Fruit fly (Drosophila melanogaster) whole organism, embryonic: Measurements from ENCODE around the gene trus.

ENCODE experiments used
- Adf1 ChIP-seq: fragments of 200-800 bp; sonication (Bioruptor generic); IDR thresholded peaks from 2 replicates; pipeline ENCODE4 v1.3.6; 2022; ENCODE audit warnings: missing biosample characterization, missing genetic modification characterization
- Bdp1 ChIP-seq: fragments of 200-800 bp; sonication (Bioruptor generic); optimal IDR thresholded peaks from 3 replicates; lab custom pipeline; 2016; ENCODE audit warnings: missing biosample characterization, missing genetic modification characterization
- CG10274 ChIP-seq: fragments of 200-800 bp; sonication (Bioruptor generic); optimal IDR thresholded peaks from 3 replicates; lab custom pipeline; 2017; ENCODE audit warnings: missing biosample characterization, mild to moderate bottlenecking, missing genetic modification characterization
- CG10431 ChIP-seq: fragments of 200-800 bp; sonication (Bioruptor generic); optimal IDR thresholded peaks from 3 replicates; lab custom pipeline; 2018; ENCODE audit warnings: missing biosample characterization, mild to moderate bottlenecking, missing genetic modification characterization
- CG10565 ChIP-seq: fragments of 200-800 bp; sonication (Bioruptor generic); optimal IDR thresholded peaks from 3 replicates; lab custom pipeline; 2016; ENCODE audit warnings: missing biosample characterization, mild to moderate bottlenecking, missing genetic modification characterization
- CG2199 ChIP-seq: fragments of 200-800 bp; sonication (Bioruptor generic); IDR thresholded peaks from 3 replicates; pipeline ENCODE4 v1.3.6; 2022; ENCODE audit warnings: missing biosample characterization, missing genetic modification characterization
- CG30403 ChIP-seq: fragments of 200-800 bp; sonication (Bioruptor generic); optimal IDR thresholded peaks from 3 replicates; lab custom pipeline; 2016; ENCODE audit warnings: missing biosample characterization, missing genetic modification characterization
- CG34422 ChIP-seq: fragments of 200-800 bp; sonication (Bioruptor generic); IDR thresholded peaks from 3 replicates; pipeline ENCODE4 v1.3.6; 2022; ENCODE audit warnings: missing biosample characterization, missing genetic modification characterization
- CG4360 ChIP-seq: fragments of 200-800 bp; sonication (Bioruptor generic); IDR thresholded peaks from 2 replicates; pipeline ENCODE4 v1.3.6; 2022; ENCODE audit warnings: missing biosample characterization, missing genetic modification characterization
- CG5180 ChIP-seq: fragments of 200-800 bp; sonication (Bioruptor generic); optimal IDR thresholded peaks from 3 replicates; lab custom pipeline; 2017; ENCODE audit warnings: missing biosample characterization, missing genetic modification characterization, mild to moderate bottlenecking, moderate library complexity, missing genetic modification reagents
- CG6175 ChIP-seq: fragments of 200-800 bp; sonication (Bioruptor generic); IDR thresholded peaks from 3 replicates; pipeline ENCODE4 v1.3.6; 2022; ENCODE audit warnings: missing biosample characterization, missing genetic modification characterization
- CG6272 ChIP-seq: fragments of 200-800 bp; sonication (Bioruptor generic); IDR thresholded peaks from 2 replicates; pipeline ENCODE4 v1.3.6; 2022; ENCODE audit warnings: missing biosample characterization, missing genetic modification characterization
- CG6654 ChIP-seq: fragments of 200-800 bp; sonication (Bioruptor generic); optimal IDR thresholded peaks from 2 replicates; lab custom pipeline; 2017; ENCODE audit warnings: missing biosample characterization, mild to moderate bottlenecking, missing genetic modification characterization
- CG6683 ChIP-seq: fragments of 200-800 bp; sonication (Bioruptor generic); optimal IDR thresholded peaks from 2 replicates; lab custom pipeline; 2017; ENCODE audit warnings: missing biosample characterization, mild to moderate bottlenecking, missing genetic modification characterization, missing genetic modification reagents
- CG8359 ChIP-seq: fragments of 200-800 bp; sonication (Bioruptor generic); optimal IDR thresholded peaks from 2 replicates; lab custom pipeline; 2017; ENCODE audit warnings: missing biosample characterization, mild to moderate bottlenecking, missing genetic modification characterization, borderline replicate concordance
- CG8478 ChIP-seq: fragments of >200 bp; optimal IDR thresholded peaks from 2 replicates; lab custom pipeline; 2018
- CG8765 ChIP-seq: fragments of 200-800 bp; sonication (Bioruptor generic); IDR thresholded peaks from 2 replicates; pipeline ENCODE4 v1.3.6; 2022; ENCODE audit warnings: missing biosample characterization, missing genetic modification characterization
- CG9797 ChIP-seq: fragments of 200-800 bp; sonication (Bioruptor generic); optimal IDR thresholded peaks from 3 replicates; lab custom pipeline; 2018; ENCODE audit warnings: missing biosample characterization, mild to moderate bottlenecking, missing genetic modification characterization
- D19A ChIP-seq: fragments of 200-800 bp; optimal IDR thresholded peaks from 3 replicates; lab custom pipeline; 2019; ENCODE audit warnings: missing biosample characterization, mild to moderate bottlenecking, missing genetic modification characterization, moderate library complexity
- Doc3 ChIP-seq: fragments of 200-800 bp; sonication (Bioruptor generic); IDR thresholded peaks from 3 replicates; pipeline ENCODE4 v1.3.6; 2022; ENCODE audit warnings: missing biosample characterization, missing genetic modification characterization; ENCODE audit not compliant: partially characterized antibody
- Drgx ChIP-seq: fragments of 200-800 bp; sonication (Bioruptor generic); IDR thresholded peaks from 2 replicates; pipeline ENCODE4 v1.3.6; 2022; ENCODE audit warnings: missing biosample characterization, missing genetic modification characterization
- E2f1 ChIP-seq: fragments of 200-800 bp; sonication (Bioruptor generic); IDR thresholded peaks from 2 replicates; pipeline ENCODE4 v1.3.6; 2022; ENCODE audit warnings: missing biosample characterization, missing genetic modification characterization
- Fer1 ChIP-seq: fragments of 200-800 bp; sonication (Bioruptor generic); optimal IDR thresholded peaks from 2 replicates; lab custom pipeline; 2017; ENCODE audit warnings: missing biosample characterization, mild to moderate bottlenecking, missing genetic modification characterization
- GATAe ChIP-seq: fragments of 200-800 bp; sonication (Bioruptor generic); conservative IDR thresholded peaks from 2 replicates; pipeline ENCODE4 v1.3.6; 2022; ENCODE audit warnings: missing biosample characterization, missing genetic modification characterization
- Oaz ChIP-seq: fragments of 200-800 bp; sonication (Bioruptor generic); IDR thresholded peaks from 2 replicates; pipeline ENCODE4 v1.3.6; 2022; ENCODE audit warnings: missing biosample characterization, missing genetic modification characterization
- Pdp1 ChIP-seq, 2 experiments: fragments of 200-800 bp; sonication (Bioruptor generic); optimal IDR thresholded peaks; 3 replicates each; lab custom pipeline; 2016; ENCODE audit warnings: missing biosample characterization in 2 of 2, missing genetic modification characterization in 2 of 2, mild to moderate bottlenecking in 1 of 2, moderate library complexity in 1 of 2
- Sry-β ChIP-seq: fragments of 200-800 bp; sonication (Bioruptor generic); optimal IDR thresholded peaks from 2 replicates; lab custom pipeline; 2018; ENCODE audit warnings: missing biosample characterization, mild to moderate bottlenecking, missing genetic modification characterization, moderate library complexity
- Xbp1 ChIP-seq: fragments of 200-800 bp; sonication (Bioruptor generic); optimal IDR thresholded peaks from 3 replicates; lab custom pipeline; 2016; ENCODE audit warnings: missing biosample characterization, mild to moderate bottlenecking, missing genetic modification characterization
- bbx ChIP-seq: fragments of 200-800 bp; sonication (Bioruptor generic); IDR thresholded peaks from 2 replicates; pipeline ENCODE4 v1.3.6; 2022; ENCODE audit warnings: missing biosample characterization, missing genetic modification characterization; ENCODE audit not compliant: partially characterized antibody
- chinmo ChIP-seq: fragments of 200-800 bp; sonication (Bioruptor generic); IDR thresholded peaks from 4 replicates; pipeline ENCODE4 v1.3.6; 2022; ENCODE audit warnings: missing biosample characterization, missing genetic modification characterization; ENCODE audit not compliant: partially characterized antibody
- crol ChIP-seq: fragments of 200-800 bp; sonication (Bioruptor generic); IDR thresholded peaks from 2 replicates; pipeline ENCODE4 v1.3.6; 2022; ENCODE audit warnings: missing biosample characterization, missing genetic modification characterization
- ewg ChIP-seq: fragments of 200-800 bp; sonication (Bioruptor generic); optimal IDR thresholded peaks from 3 replicates; lab custom pipeline; 2017; ENCODE audit warnings: mild to moderate bottlenecking, missing biosample characterization, missing genetic modification reagents, missing genetic modification characterization
- fd64A ChIP-seq: fragments of 200-800 bp; sonication (Bioruptor generic); optimal IDR thresholded peaks from 3 replicates; lab custom pipeline; 2018; ENCODE audit warnings: missing biosample characterization, mild to moderate bottlenecking, missing genetic modification characterization
- fu2 ChIP-seq: fragments of 200-800 bp; sonication (Bioruptor generic); optimal IDR thresholded peaks from 2 replicates; lab custom pipeline; 2016; ENCODE audit warnings: missing biosample characterization, missing genetic modification characterization
- gsb-n ChIP-seq: fragments of 200-800 bp; sonication (Bioruptor generic); optimal IDR thresholded peaks from 3 replicates; lab custom pipeline; 2018; ENCODE audit warnings: missing biosample characterization, mild to moderate bottlenecking, missing genetic modification characterization
- ind ChIP-seq: fragments of 200-800 bp; sonication (Bioruptor generic); optimal IDR thresholded peaks from 3 replicates; lab custom pipeline; 2016; ENCODE audit warnings: missing biosample characterization, missing genetic modification characterization
- kni ChIP-seq: fragments of 200-800 bp; sonication (Bioruptor generic); optimal IDR thresholded peaks from 3 replicates; lab custom pipeline; 2017; ENCODE audit warnings: mild to moderate bottlenecking, missing biosample characterization, missing genetic modification reagents, missing genetic modification characterization
- lola ChIP-seq, 3 experiments: fragments of >200 bp in 2 of 3; fragments of 200-800 bp in 1 of 3; sonication (Bioruptor generic) in 1 of 3; optimal IDR thresholded peaks; 2 replicates each; lab custom pipeline; 2017 to 2019; ENCODE audit warnings: missing biosample characterization in 3 of 3, missing genetic modification characterization in 3 of 3, mild to moderate bottlenecking in 1 of 3, moderate library complexity in 1 of 3
- nerfin-1 ChIP-seq: fragments of 200-800 bp; sonication (Bioruptor generic); optimal IDR thresholded peaks from 3 replicates; lab custom pipeline; 2019; ENCODE audit warnings: missing biosample characterization, mild to moderate bottlenecking, missing genetic modification characterization, moderate library complexity
- nom ChIP-seq: fragments of 200-800 bp; sonication (Bioruptor generic); optimal IDR thresholded peaks from 2 replicates; lab custom pipeline; 2017; ENCODE audit warnings: missing biosample characterization, missing genetic modification characterization, mild to moderate bottlenecking, moderate library complexity, missing genetic modification reagents
- p53 ChIP-seq: fragments of 200-800 bp; sonication (Bioruptor generic); optimal IDR thresholded peaks from 2 replicates; lab custom pipeline; 2016; ENCODE audit warnings: missing biosample characterization, missing genetic modification characterization
- pzg ChIP-seq: fragments of 200-800 bp; sonication (Bioruptor generic); optimal IDR thresholded peaks from 3 replicates; lab custom pipeline; 2018; ENCODE audit warnings: missing biosample characterization, mild to moderate bottlenecking, missing genetic modification characterization, moderate library complexity
- row ChIP-seq: fragments of 200-800 bp; sonication (Bioruptor generic); IDR thresholded peaks from 3 replicates; pipeline ENCODE4 v1.3.6; 2022; ENCODE audit warnings: missing biosample characterization, missing genetic modification characterization
- sd ChIP-seq: fragments of 200-800 bp; sonication (Bioruptor generic); optimal IDR thresholded peaks from 3 replicates; lab custom pipeline; 2018; ENCODE audit warnings: missing biosample characterization, mild to moderate bottlenecking, missing genetic modification characterization, moderate library complexity
- sr ChIP-seq: fragments of 200-800 bp; sonication (Bioruptor generic); IDR thresholded peaks from 3 replicates; pipeline ENCODE4 v1.3.6; 2022; ENCODE audit warnings: missing biosample characterization, missing genetic modification characterization
- tin ChIP-seq: fragments of 200-800 bp; sonication (Bioruptor generic); optimal IDR thresholded peaks from 3 replicates; lab custom pipeline; 2016; ENCODE audit warnings: missing biosample characterization, missing genetic modification characterization
- tna ChIP-seq: fragments of 200-800 bp; sonication (Bioruptor generic); IDR thresholded peaks from 2 replicates; pipeline ENCODE4 v1.3.6; 2022; ENCODE audit warnings: missing biosample characterization, missing genetic modification characterization; ENCODE audit not compliant: partially characterized antibody
- zfh1 ChIP-seq: fragments of 200-800 bp; sonication (Bioruptor generic); IDR thresholded peaks from 3 replicates; pipeline ENCODE4 v1.3.6; 2022; ENCODE audit warnings: missing biosample characterization, missing genetic modification characterization

trus gene

dm6 chr3R:12451376-12451775, 5.0 kb upstream of the trus start (continued):
- TF ChIP-seq zfh1 (GFP tag; lab: Robert Waterston, UW) (0 out of 3 replicates have a peak, but pooled peaks have one; percentile 24), CG9797 (GFP tag; lab: Kevin White, UChicago) (no peak), Fer1 (GFP tag; lab: Kevin White, UChicago) (peak; percentile 43)

dm6 chr3R:12451888-12452514, 4.4 kb upstream of the trus start, which contains the start of gene CG5509:
Gene CG5509, plus strand, starts transcription at chr3R:12452464.
- TF ChIP-seq nerfin-1 (tag; lab: Kevin White, UChicago) (no peak), CG8478 (lab: Kevin White, UChicago) (peak; percentile 43), row (GFP tag; lab: Robert Waterston, UW) (0 out of 3 replicates have a peak, but pooled peaks have one; percentile 20), Drgx (GFP tag; lab: Robert Waterston, UW) (peak; percentile 50), Xbp1 (peak; percentile 4), ewg (peak; percentile 83), pzg (GFP tag; lab: Kevin White, UChicago) (no peak), GATAe (no peak), bbx (GFP tag; lab: Robert Waterston, UW) (peak; percentile 46; the same call in 1 of the 2 replicates), chinmo (GFP tag; lab: Robert Waterston, UW) (peak; percentile 83; the same call in 2 of the 4 replicates), Pdp1 (GFP tag; optimal IDR thresholded peaks at IDR 0.05; lab: Kevin White, UChicago) (peak in 1 of 2 experiments; percentile 59), nom (GFP tag; lab: Kevin White, UChicago) (peak; percentile 6), CG6272 (GFP tag; lab: Robert Waterston, UW) (no peak), CG34422 (GFP tag; lab: Robert Waterston, UW) (peak; percentile 33; the same call in 1 of the 3 replicates), tna (GFP tag; lab: Robert Waterston, UW) (0 out of 2 replicates have a peak, but pooled peaks have one; percentile 34), CG8765 (GFP tag; lab: Robert Waterston, UW) (no peak), Doc3 (GFP tag; lab: Robert Waterston, UW) (no peak), CG8359 (GFP tag; lab: Kevin White, UChicago) (no peak), E2f1 (GFP tag; lab: Robert Waterston, UW) (no peak), D19A (tag; lab: Kevin White, UChicago) (peak; percentile 9), kni (GFP tag; lab: Kevin White, UChicago) (peak; percentile 36), ind (no peak), sd (peak; percentile 26), Sry-β (GFP tag; lab: Kevin White, UChicago) (no peak), Bdp1 (no peak), sr (peak; percentile 46; the same call in 2 of the 3 replicates), p53 (GFP tag; lab: Kevin White, UChicago) (no peak), CG4360 (peak; percentile 60), CG6175 (no peak), Oaz (GFP tag; lab: Robert Waterston, UW) (no peak), lola (GFP tag; optimal IDR thresholded peaks at IDR 0.05; lab: Kevin White, UChicago) (no peak), crol (peak; percentile 88), CG10274 (GFP tag; lab: Kevin White, UChicago) (no peak)

- no peak for TF ChIP-seq fd64A (GFP tag; lab: Kevin White, UChicago)
- TF ChIP-seq chinmo (GFP tag; lab: Robert Waterston, UW), result 0 out of 4 replicates have a peak, but pooled peaks have one; percentile 65
- no peak for TF ChIP-seq CG5180 (GFP tag; lab: Kevin White, UChicago)
- TF ChIP-seq CG10565 (GFP tag; lab: Kevin White, UChicago), result no peak
- TF ChIP-seq fu2 (GFP tag; lab: Kevin White, UChicago), result no peak
- no peak for TF ChIP-seq gsb-n (tag; lab: Kevin White, UChicago)
- TF ChIP-seq CG6654 (GFP tag; lab: Kevin White, UChicago), result no peak
- TF ChIP-seq CG6683 (GFP tag; lab: Kevin White, UChicago), result no peak
- TF ChIP-seq tin, result no peak
- no peak for TF ChIP-seq CG30403
- 0 out of 3 replicates have a peak, but pooled peaks have one; percentile 16 for TF ChIP-seq CG2199 (GFP tag; lab: Robert Waterston, UW)
- no peak for TF ChIP-seq CG10431 (GFP tag; lab: Kevin White, UChicago)
- no peak for TF ChIP-seq Adf1 (GFP tag; lab: Robert Waterston, UW)
Observed at dm6 chr3R:12454492-12454891, 1.9 kb upstream of the trus start.
